Worm (Caenorhabditis elegans) whole organism, L4/young adult: ENCODE measurements around the gene dsl-5.

Source experiments
- W03F9.2 ChIP-seq: fragments of 150-350 bp; optimal IDR thresholded peaks from 2 replicates; lab custom pipeline; 2014; ENCODE audit warnings: missing biosample characterization, missing genetic modification characterization
- him-1 ChIP-seq: sonication (generic microtip); optimal IDR thresholded peaks from 2 replicates; lab custom pipeline; 2016; ENCODE audit warnings: missing genotype, missing genetic modification reagents, missing genetic modification characterization, missing compliant biosample characterization

ce11 chrIV:11641802-11642201 is 21.0 kb upstream of the dsl-5 start, which contains the start of gene ZK809.1:
- TF ChIP-seq W03F9.2 (tag; lab: Kevin White, UChicago) (no peak), him-1 (tag; lab: Kevin White, UChicago) (no peak)
